Worm (Caenorhabditis elegans) whole organism, L4 larva: Measurements from ENCODE around the gene nhr-66.

Source experiments
- D1046.2 ChIP-seq: fragments of 200-800 bp; sonication (Bioruptor generic); IDR thresholded peaks from 2 replicates; pipeline ENCODE4 v1.3.6; 2022; ENCODE audit warnings: missing genetic modification characterization, missing compliant biosample characterization
- R02D3.7 ChIP-seq: fragments of 150-350 bp; sonication (generic microtip); optimal IDR thresholded peaks from 3 replicates; lab custom pipeline; 2014; ENCODE audit warnings: missing biosample characterization, missing genetic modification characterization
- daf-8 ChIP-seq: fragments of 200-800 bp; sonication (Bioruptor generic); IDR thresholded peaks from 2 replicates; pipeline ENCODE4 v1.3.6; 2022; ENCODE audit warnings: missing genetic modification characterization, missing compliant biosample characterization
- lin-1 ChIP-seq: fragments of 200-800 bp; sonication (Bioruptor generic); IDR thresholded peaks from 2 replicates; pipeline ENCODE4 v1.3.6; 2022; ENCODE audit warnings: missing genetic modification reagents, missing genetic modification characterization, missing compliant biosample characterization
- nhr-6 ChIP-seq: fragments of 150-350 bp; optimal IDR thresholded peaks from 2 replicates; lab custom pipeline; 2014; ENCODE audit warnings: missing biosample characterization, missing genetic modification characterization
- nhr-76 ChIP-seq: fragments of 150-350 bp; optimal IDR thresholded peaks from 2 replicates; lab custom pipeline; 2014; ENCODE audit warnings: missing biosample characterization, missing genetic modification characterization
- unc-130 ChIP-seq: sonication (generic microtip); optimal IDR thresholded peaks from 2 replicates; lab custom pipeline; 2016; ENCODE audit warnings: missing genetic modification reagents, missing genetic modification characterization, missing compliant biosample characterization
- unc-39 ChIP-seq: sonication (generic microtip); optimal IDR thresholded peaks from 2 replicates; lab custom pipeline; 2017; ENCODE audit warnings: missing biosample characterization, missing genetic modification characterization

ce11 chrIV:8239584-8239983 is 3.2 kb upstream of the nhr-66 start:
- TF ChIP-seq D1046.2 (GFP tag; lab: Robert Waterston, UW) = no peak
- TF ChIP-seq daf-8 (GFP tag; lab: Robert Waterston, UW) = no peak
- no peak for TF ChIP-seq nhr-76
- no peak for TF ChIP-seq R02D3.7 (tag; lab: Kevin White, UChicago)
- TF ChIP-seq unc-130 = no peak
- no peak for TF ChIP-seq nhr-6
- TF ChIP-seq lin-1 (GFP tag; lab: Robert Waterston, UW) = no peak
- no peak for TF ChIP-seq unc-39
